Fruit fly (Drosophila melanogaster): Measurements from ENCODE around the gene Raf.

Raf gene

dm6 chrX:2303771-2304513 is 8.7 kb downstream of the Raf start:
- TF ChIP-seq Dfd (GFP tag; optimal IDR thresholded peaks at IDR 0.05) (no peak), ey (GFP tag; optimal IDR thresholded peaks at IDR 0.05) (peak; percentile 90), CG32264 (GFP tag; optimal IDR thresholded peaks at IDR 0.05) (peak; percentile 71), psq (GFP tag; optimal IDR thresholded peaks at IDR 0.05) (peak; percentile 88), br (GFP tag; optimal IDR thresholded peaks at IDR 0.05) (peak; percentile 90), h (GFP tag; optimal IDR thresholded peaks at IDR 0.05) (peak; percentile 94), lola (GFP tag; optimal IDR thresholded peaks at IDR 0.05) (no peak), N (GFP tag; optimal IDR thresholded peaks at IDR 0.05) (no peak), dl (GFP tag; optimal IDR thresholded peaks at IDR 0.05; ENCODE audit: insufficient read depth in 1 of 2, partially characterized antibody in 2 of 2) (peak; percentile 29 to 65), Mio (GFP tag; optimal IDR thresholded peaks at IDR 0.05) (no peak), sage (GFP tag; optimal IDR thresholded peaks at IDR 0.05) (peak; percentile 47), pan (optimal IDR thresholded peaks at IDR 0.05) (no peak), Sp1 (GFP tag; optimal IDR thresholded peaks at IDR 0.05) (peak; percentile 88), Myc (optimal IDR thresholded peaks at IDR 0.05) (no peak), Hnf4 (GFP tag; optimal IDR thresholded peaks at IDR 0.05) (peak; percentile 76), rgr (GFP tag; optimal IDR thresholded peaks at IDR 0.05) (peak; percentile 88), dsf (GFP tag; optimal IDR thresholded peaks at IDR 0.05; ENCODE audit: borderline replicate concordance) (no peak), Abd-B (GFP tag; optimal IDR thresholded peaks at IDR 0.05) (no peak), Hr83 (GFP tag; optimal IDR thresholded peaks at IDR 0.05; ENCODE audit: poor library complexity, severe bottlenecking) (no peak), Vsx2 (GFP tag; optimal IDR thresholded peaks at IDR 0.05; ENCODE audit: partially characterized antibody) (no peak), usp (GFP tag; optimal IDR thresholded peaks at IDR 0.05) (no peak), Dif (GFP tag; optimal IDR thresholded peaks at IDR 0.05; ENCODE audit: partially characterized antibody) (peak; percentile 62), HLH106 (tag; optimal IDR thresholded peaks at IDR 0.05) (peak; percentile 83), jim (GFP tag; optimal IDR thresholded peaks at IDR 0.05) (no peak), tai (GFP tag; optimal IDR thresholded peaks at IDR 0.05) (peak; percentile 41), Jra (GFP tag; optimal IDR thresholded peaks at IDR 0.05) (peak; percentile 80), sv (GFP tag; optimal IDR thresholded peaks at IDR 0.05) (peak; percentile 86), CrebA (GFP tag; optimal IDR thresholded peaks at IDR 0.05; ENCODE audit: borderline replicate concordance) (no peak), Rel (GFP tag; optimal IDR thresholded peaks at IDR 0.05) (no peak), Rel (tag; optimal IDR thresholded peaks at IDR 0.05) (peak; percentile 52), fru (GFP tag; optimal IDR thresholded peaks at IDR 0.05) (peak; percentile 92), foxo (GFP tag; optimal IDR thresholded peaks at IDR 0.05) (peak; percentile 79 to 84), GATAd (GFP tag; optimal IDR thresholded peaks at IDR 0.05) (no peak), OdsH (GFP tag; optimal IDR thresholded peaks at IDR 0.05) (peak; percentile 83), dmrt93B (GFP tag; optimal IDR thresholded peaks at IDR 0.05) (peak; percentile 68), brk (GFP tag; optimal IDR thresholded peaks at IDR 0.05) (peak; percentile 14), Hr78 (GFP tag; optimal IDR thresholded peaks at IDR 0.05) (no peak), CG9705 (GFP tag; optimal IDR thresholded peaks at IDR 0.05) (peak; percentile 65), woc (GFP tag; optimal IDR thresholded peaks at IDR 0.05) (peak; percentile 96)

- no peak for TF ChIP-seq Rel (GFP tag; optimal IDR thresholded peaks at IDR 0.05)
- TF ChIP-seq Rel (tag; optimal IDR thresholded peaks at IDR 0.05): no peak
- TF ChIP-seq dl (GFP tag; optimal IDR thresholded peaks at IDR 0.05; ENCODE audit: insufficient read depth in 1 of 2, partially characterized antibody in 2 of 2): no peak
- no peak for TF ChIP-seq OdsH (GFP tag; optimal IDR thresholded peaks at IDR 0.05)
- TF ChIP-seq Hr83 (GFP tag; optimal IDR thresholded peaks at IDR 0.05; ENCODE audit: poor library complexity, severe bottlenecking): no peak
- TF ChIP-seq tai (GFP tag; optimal IDR thresholded peaks at IDR 0.05): no peak
- no peak for TF ChIP-seq lola (GFP tag; optimal IDR thresholded peaks at IDR 0.05)
- TF ChIP-seq fru (GFP tag; optimal IDR thresholded peaks at IDR 0.05): no peak
- no peak for TF ChIP-seq dsf (GFP tag; optimal IDR thresholded peaks at IDR 0.05; ENCODE audit: borderline replicate concordance)
- TF ChIP-seq CG32264 (GFP tag; optimal IDR thresholded peaks at IDR 0.05): no peak
- TF ChIP-seq Vsx2 (GFP tag; optimal IDR thresholded peaks at IDR 0.05; ENCODE audit: partially characterized antibody): no peak
- TF ChIP-seq psq (GFP tag; optimal IDR thresholded peaks at IDR 0.05): no peak
- TF ChIP-seq GATAd (GFP tag; optimal IDR thresholded peaks at IDR 0.05): no peak
- TF ChIP-seq brk (GFP tag; optimal IDR thresholded peaks at IDR 0.05): no peak
- no peak for TF ChIP-seq rgr (GFP tag; optimal IDR thresholded peaks at IDR 0.05)
- TF ChIP-seq Jra (GFP tag; optimal IDR thresholded peaks at IDR 0.05): no peak
- TF ChIP-seq CG9705 (GFP tag; optimal IDR thresholded peaks at IDR 0.05): no peak
- no peak for TF ChIP-seq sage (GFP tag; optimal IDR thresholded peaks at IDR 0.05)
- TF ChIP-seq h (GFP tag; optimal IDR thresholded peaks at IDR 0.05): no peak
These were observed 9.4 kb downstream of the Raf start for dm6 chrX:2304514-2305235.

Data from whole organism, wandering third instar larva.